Fruit fly (Drosophila melanogaster): ENCODE data around the gene CG8086.

The CG8086 gene

dm6 chr2L:8299194-8299811 lies 42.0 kb upstream of the CG8086 start (continued):
- TF ChIP-seq OdsH (GFP tag; optimal IDR thresholded peaks at IDR 0.05), result peak; percentile 80
- peak; percentile 82 for TF ChIP-seq net (GFP tag; optimal IDR thresholded peaks at IDR 0.05)
- TF ChIP-seq Eip93F (GFP tag; optimal IDR thresholded peaks at IDR 0.05), result peak; percentile 37
- peak; percentile 78 for TF ChIP-seq Sox15 (GFP tag; optimal IDR thresholded peaks at IDR 0.05)
- TF ChIP-seq topi (GFP tag; optimal IDR thresholded peaks at IDR 0.05), result peak; percentile 94
- TF ChIP-seq CG3919 (GFP tag; optimal IDR thresholded peaks at IDR 0.05), result peak; percentile 91
- peak; percentile 91 for TF ChIP-seq cyc (GFP tag; optimal IDR thresholded peaks at IDR 0.05)
- peak; percentile 60 to 70 for TF ChIP-seq salr (GFP tag; optimal IDR thresholded peaks at IDR 0.05)
- TF ChIP-seq fkh (GFP tag; optimal IDR thresholded peaks at IDR 0.05), result peak; percentile 18
- TF ChIP-seq Hr39 (GFP tag; optimal IDR thresholded peaks at IDR 0.05), result peak; percentile 91
- peak; percentile 82 for TF ChIP-seq Ets96B (tag; optimal IDR thresholded peaks at IDR 0.05)
- TF ChIP-seq CG8119 (GFP tag; IDR thresholded peaks at IDR 0.05), result peak; percentile 72
- TF ChIP-seq CG9139 (GFP tag; optimal IDR thresholded peaks at IDR 0.05), result peak; percentile 91
- TF ChIP-seq Blimp-1 (GFP tag; optimal IDR thresholded peaks at IDR 0.05), result peak; percentile 76
- 0 out of 2 replicates have a peak, but pooled peaks have one; percentile 35 for TF ChIP-seq CG11294 (GFP tag; IDR thresholded peaks at IDR 0.05)
- TF ChIP-seq CG6854 (GFP tag; optimal IDR thresholded peaks at IDR 0.05), result peak; percentile 97
- TF ChIP-seq CG11902 (GFP tag; optimal IDR thresholded peaks at IDR 0.05), result peak; percentile 91
- peak; percentile 91 for TF ChIP-seq fd59A (GFP tag; optimal IDR thresholded peaks at IDR 0.05)

- TF ChIP-seq fd85E (GFP tag; optimal IDR thresholded peaks at IDR 0.05) (no peak), CG6792 (GFP tag; optimal IDR thresholded peaks at IDR 0.05) (no peak), Lpt (GFP tag; optimal IDR thresholded peaks at IDR 0.05) (no peak), CG15336 (GFP tag; IDR thresholded peaks at IDR 0.05) (no peak), Sox102F (GFP tag; optimal IDR thresholded peaks at IDR 0.05) (no peak), svp (GFP tag) (no peak), dac (GFP tag; optimal IDR thresholded peaks at IDR 0.05) (no peak), CG7368 (GFP tag; optimal IDR thresholded peaks at IDR 0.05) (no peak), CG10631 (GFP tag; optimal IDR thresholded peaks at IDR 0.05) (no peak), Smox (GFP tag; optimal IDR thresholded peaks at IDR 0.05) (no peak), CG16779 (tag; optimal IDR thresholded peaks at IDR 0.05) (no peak), Eip93F (GFP tag; optimal IDR thresholded peaks at IDR 0.05) (no peak), Met (GFP tag; optimal IDR thresholded peaks at IDR 0.05) (no peak), fd59A (GFP tag; optimal IDR thresholded peaks at IDR 0.05) (no peak), CG8319 (GFP tag; optimal IDR thresholded peaks at IDR 0.05) (no peak), Ets21C (GFP tag; optimal IDR thresholded peaks at IDR 0.05) (no peak)
Measured at dm6 chr2L:8297070-8297469, 39.8 kb upstream of the CG8086 start.

- TF ChIP-seq CG34406 (GFP tag; optimal IDR thresholded peaks at IDR 0.05) (no peak), fd85E (GFP tag; optimal IDR thresholded peaks at IDR 0.05) (no peak), Eip75B (GFP tag; optimal IDR thresholded peaks at IDR 0.05) (no peak), Blimp-1 (GFP tag; optimal IDR thresholded peaks at IDR 0.05) (no peak), Hr39 (GFP tag; optimal IDR thresholded peaks at IDR 0.05) (no peak), Eip78C (GFP tag) (peak; percentile 23), Hr38 (GFP tag; optimal IDR thresholded peaks at IDR 0.05) (no peak)
Measured at dm6 chr2L:8296395-8296794, 39.1 kb upstream of the CG8086 start.

dm6 chr2L:8294043-8294442 lies 36.7 kb upstream of the CG8086 start:
- no peak for TF ChIP-seq CG6808 (GFP tag; optimal IDR thresholded peaks at IDR 0.05)
- TF ChIP-seq OdsH (GFP tag; optimal IDR thresholded peaks at IDR 0.05), result no peak
- no peak for TF ChIP-seq fkh (GFP tag; optimal IDR thresholded peaks at IDR 0.05)
- TF ChIP-seq cyc (GFP tag; optimal IDR thresholded peaks at IDR 0.05), result no peak
- TF ChIP-seq CG6854 (GFP tag; optimal IDR thresholded peaks at IDR 0.05), result no peak
- TF ChIP-seq pdm3 (GFP tag; optimal IDR thresholded peaks at IDR 0.05), result no peak
- no peak for TF ChIP-seq Hr38 (GFP tag; optimal IDR thresholded peaks at IDR 0.05)
- no peak for TF ChIP-seq CG11902 (GFP tag; optimal IDR thresholded peaks at IDR 0.05)

Data from whole organism, prepupa.